Worm (Caenorhabditis elegans) whole organism, L4 larva: ENCODE data around the gene Y53F4B.11.

ENCODE experiments used
- ZK337.2 ChIP-seq: fragments of 200-800 bp; sonication (Bioruptor generic); IDR thresholded peaks from 2 replicates; pipeline ENCODE4 v1.3.6; 2022; ENCODE audit warnings: missing genetic modification reagents, missing genetic modification characterization, missing compliant biosample characterization
- ceh-82 ChIP-seq: sonication (generic microtip); optimal IDR thresholded peaks from 2 replicates; lab custom pipeline; 2017; ENCODE audit warnings: missing biosample characterization, missing genetic modification characterization
- lin-13 ChIP-seq: fragments of 150-350 bp; optimal IDR thresholded peaks from 2 replicates; lab custom pipeline; 2014; ENCODE audit warnings: missing biosample characterization, missing genetic modification reagents, missing genetic modification characterization
- mes-2 ChIP-seq: sonication (generic microtip); optimal IDR thresholded peaks from 2 replicates; lab custom pipeline; 2016; ENCODE audit warnings: missing genotype, mild to moderate bottlenecking, missing genetic modification characterization, missing compliant biosample characterization; ENCODE audit not compliant: poor library complexity, severe bottlenecking
- mxl-3 ChIP-seq: fragments of 200-800 bp; sonication (Bioruptor generic); optimal IDR thresholded peaks from 2 replicates; lab custom pipeline; 2018; ENCODE audit warnings: mild to moderate bottlenecking, missing genetic modification characterization, missing compliant biosample characterization
- saeg-2 ChIP-seq: fragments of 200-800 bp; sonication (Bioruptor generic); IDR thresholded peaks from 2 replicates; pipeline ENCODE4 v1.3.6; 2022; ENCODE audit warnings: missing genetic modification reagents, missing genetic modification characterization, missing compliant biosample characterization

DNA sequence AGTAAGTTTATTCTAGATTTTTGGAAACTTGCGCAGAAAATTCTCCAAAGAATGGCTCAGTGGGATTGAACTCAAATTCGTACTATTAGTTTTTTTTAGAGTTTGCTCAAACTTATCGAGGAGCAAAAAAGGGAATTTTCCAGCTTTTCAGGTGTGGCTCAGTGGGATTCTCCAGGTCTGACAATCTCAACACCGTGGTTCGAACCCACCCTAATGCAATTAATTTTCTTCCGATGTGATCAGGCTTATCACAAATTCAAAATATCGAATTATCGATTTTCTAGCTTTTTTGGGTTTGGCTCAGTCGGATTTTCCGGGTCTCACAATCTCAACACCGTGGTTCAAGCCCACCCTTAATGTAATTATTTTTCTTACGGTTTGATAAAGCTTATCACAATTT lies 44.1 kb upstream of the Y53F4B.11 start:
- TF ChIP-seq ceh-82 (tag; lab: Kevin White, UChicago): no peak
- TF ChIP-seq mxl-3 (GFP tag; lab: Kevin White, UChicago): no peak
- TF ChIP-seq lin-13 (GFP tag; lab: Kevin White, UChicago): no peak
- TF ChIP-seq mes-2 (tag; lab: Kevin White, UChicago): no peak
- no peak for TF ChIP-seq ZK337.2 (GFP tag; lab: Robert Waterston, UW)
- TF ChIP-seq saeg-2 (GFP tag; lab: Robert Waterston, UW): no peak
